Fruit fly (Drosophila melanogaster) whole organism, embryonic: ENCODE data around the gene Ripalpha.

Experiments
- Abd-B ChIP-seq: fragments of 200-800 bp; sonication (Bioruptor generic); optimal IDR thresholded peaks from 2 replicates; lab custom pipeline; 2018; ENCODE audit warnings: missing biosample characterization, mild to moderate bottlenecking, missing genetic modification characterization, moderate library complexity
- CG10431 ChIP-seq: fragments of 200-800 bp; sonication (Bioruptor generic); optimal IDR thresholded peaks from 3 replicates; lab custom pipeline; 2018; ENCODE audit warnings: missing biosample characterization, mild to moderate bottlenecking, missing genetic modification characterization
- CG10565 ChIP-seq: fragments of 200-800 bp; sonication (Bioruptor generic); optimal IDR thresholded peaks from 3 replicates; lab custom pipeline; 2016; ENCODE audit warnings: missing biosample characterization, mild to moderate bottlenecking, missing genetic modification characterization
- CG12155 ChIP-seq: fragments of 200-800 bp; sonication (Bioruptor generic); optimal IDR thresholded peaks from 3 replicates; lab custom pipeline; 2016; ENCODE audit warnings: missing biosample characterization, missing genetic modification characterization
- CG12219 ChIP-seq: fragments of 200-800 bp; sonication (Bioruptor generic); optimal IDR thresholded peaks from 3 replicates; lab custom pipeline; 2018; ENCODE audit warnings: missing biosample characterization, mild to moderate bottlenecking, missing genetic modification characterization
- CG12391 ChIP-seq: fragments of 200-800 bp; sonication (Bioruptor generic); optimal IDR thresholded peaks from 3 replicates; lab custom pipeline; 2018; ENCODE audit warnings: missing biosample characterization, mild to moderate bottlenecking, missing genetic modification characterization, moderate library complexity
- CG13123 ChIP-seq: fragments of 200-800 bp; sonication (Bioruptor generic); optimal IDR thresholded peaks from 2 replicates; lab custom pipeline; 2016; ENCODE audit warnings: missing biosample characterization, missing genetic modification characterization
- CG14965 ChIP-seq: fragments of 200-800 bp; sonication (Bioruptor generic); optimal IDR thresholded peaks from 2 replicates; lab custom pipeline; 2016; ENCODE audit warnings: missing biosample characterization, missing genetic modification characterization, borderline replicate concordance
- CG15601 ChIP-seq: fragments of 200-800 bp; sonication (Bioruptor generic); optimal IDR thresholded peaks from 3 replicates; lab custom pipeline; 2019; ENCODE audit warnings: missing biosample characterization, mild to moderate bottlenecking, missing genetic modification characterization, moderate library complexity
- CG17328 ChIP-seq: fragments of 200-800 bp; sonication (Bioruptor generic); IDR thresholded peaks from 2 replicates; pipeline ENCODE4 v1.3.6; 2022; ENCODE audit warnings: missing biosample characterization, missing genetic modification characterization
- CG18262 ChIP-seq: fragments of 200-800 bp; optimal IDR thresholded peaks from 3 replicates; lab custom pipeline; 2019; ENCODE audit warnings: missing biosample characterization, mild to moderate bottlenecking, missing genetic modification characterization, moderate library complexity
- CG1832 ChIP-seq: fragments of 200-800 bp; sonication (Bioruptor generic); optimal IDR thresholded peaks from 2 replicates; lab custom pipeline; 2017; ENCODE audit warnings: missing biosample characterization, mild to moderate bottlenecking, missing genetic modification characterization, inconsistent platforms
- CG18764 ChIP-seq: fragments of 200-800 bp; sonication (Bioruptor generic); optimal IDR thresholded peaks from 3 replicates; lab custom pipeline; 2016; ENCODE audit warnings: missing biosample characterization, missing genetic modification characterization
- CG2199 ChIP-seq: fragments of 200-800 bp; sonication (Bioruptor generic); IDR thresholded peaks from 3 replicates; pipeline ENCODE4 v1.3.6; 2022; ENCODE audit warnings: missing biosample characterization, missing genetic modification characterization
- CG30431 ChIP-seq: fragments of 200-800 bp; sonication (Bioruptor generic); optimal IDR thresholded peaks from 2 replicates; lab custom pipeline; 2017; ENCODE audit warnings: missing biosample characterization, missing genetic modification characterization
- CG33557 ChIP-seq: fragments of 200-800 bp; sonication (Bioruptor generic); optimal IDR thresholded peaks from 2 replicates; lab custom pipeline; 2019; ENCODE audit warnings: missing biosample characterization, mild to moderate bottlenecking, missing genetic modification characterization, moderate library complexity
- CG3726 ChIP-seq: fragments of 200-800 bp; sonication (Bioruptor generic); IDR thresholded peaks from 3 replicates; pipeline ENCODE4, ENCODE4 v1.3.6; 2022; ENCODE audit warnings: missing biosample characterization, missing genetic modification characterization
- CG4328 ChIP-seq: fragments of 200-800 bp; sonication (Bioruptor generic); optimal IDR thresholded peaks from 3 replicates; lab custom pipeline; 2017; ENCODE audit warnings: missing biosample characterization, missing genetic modification reagents, missing genetic modification characterization
- CG5245 ChIP-seq: fragments of 200-800 bp; sonication (Bioruptor generic); optimal IDR thresholded peaks from 3 replicates; lab custom pipeline; 2016; ENCODE audit warnings: missing biosample characterization, missing genetic modification characterization
- CG5953 ChIP-seq: fragments of 200-800 bp; sonication (Bioruptor generic); IDR thresholded peaks from 2 replicates; pipeline ENCODE4 v1.3.6; 2022; ENCODE audit warnings: missing biosample characterization, missing genetic modification characterization
- CG6272 ChIP-seq: fragments of 200-800 bp; sonication (Bioruptor generic); IDR thresholded peaks from 2 replicates; pipeline ENCODE4 v1.3.6; 2022; ENCODE audit warnings: missing biosample characterization, missing genetic modification characterization
- CG8765 ChIP-seq: fragments of 200-800 bp; sonication (Bioruptor generic); IDR thresholded peaks from 2 replicates; pipeline ENCODE4 v1.3.6; 2022; ENCODE audit warnings: missing biosample characterization, missing genetic modification characterization
- CG9609 ChIP-seq: fragments of 200-800 bp; sonication (Bioruptor generic); optimal IDR thresholded peaks from 3 replicates; lab custom pipeline; 2016; ENCODE audit warnings: missing biosample characterization, missing genetic modification characterization
- CTCF ChIP-seq: fragments of 200-800 bp; sonication (Bioruptor generic); optimal IDR thresholded peaks from 2 replicates; lab custom pipeline; 2017; ENCODE audit warnings: missing biosample characterization, mild to moderate bottlenecking, missing genetic modification characterization, moderate library complexity
- Chrac-16 ChIP-seq: fragments of 200-800 bp; sonication (Bioruptor generic); optimal IDR thresholded peaks from 3 replicates; lab custom pipeline; 2016; ENCODE audit warnings: missing biosample characterization, missing genetic modification characterization
- Dek ChIP-seq: fragments of 200-800 bp; sonication (Bioruptor generic); optimal IDR thresholded peaks from 3 replicates; lab custom pipeline; 2019; ENCODE audit warnings: missing biosample characterization, mild to moderate bottlenecking, missing genetic modification characterization, moderate library complexity
- E2f1 ChIP-seq: fragments of 200-800 bp; sonication (Bioruptor generic); IDR thresholded peaks from 2 replicates; pipeline ENCODE4 v1.3.6; 2022; ENCODE audit warnings: missing biosample characterization, missing genetic modification characterization
- Fer2 ChIP-seq: fragments of 200-800 bp; sonication (Bioruptor generic); optimal IDR thresholded peaks from 2 replicates; lab custom pipeline; 2018; ENCODE audit warnings: missing biosample characterization, mild to moderate bottlenecking, missing genetic modification characterization, moderate library complexity
- Gsc ChIP-seq: fragments of 200-800 bp; sonication (Bioruptor generic); IDR thresholded peaks from 2 replicates; pipeline ENCODE4 v1.3.6; 2022; ENCODE audit warnings: missing biosample characterization, missing genetic modification characterization
- Hey ChIP-seq: fragments of 200-800 bp; sonication (Bioruptor generic); optimal IDR thresholded peaks from 3 replicates; lab custom pipeline; 2018; ENCODE audit warnings: missing biosample characterization, mild to moderate bottlenecking, missing genetic modification characterization
- Meics ChIP-seq: fragments of 200-800 bp; sonication (Bioruptor generic); optimal IDR thresholded peaks from 2 replicates; lab custom pipeline; 2017; ENCODE audit warnings: missing biosample characterization, mild to moderate bottlenecking, missing genetic modification characterization
- NK7.1 ChIP-seq: fragments of 200-800 bp; sonication (Bioruptor generic); optimal IDR thresholded peaks from 3 replicates; lab custom pipeline; 2016; ENCODE audit warnings: missing biosample characterization, missing genetic modification characterization
- Optix ChIP-seq: fragments of 200-800 bp; sonication (Bioruptor generic); IDR thresholded peaks from 3 replicates; pipeline ENCODE4 v1.3.6; 2022; ENCODE audit warnings: missing biosample characterization, missing genetic modification characterization
- PHDP ChIP-seq: fragments of 200-800 bp; sonication (Bioruptor generic); optimal IDR thresholded peaks from 3 replicates; lab custom pipeline; 2018; ENCODE audit warnings: missing biosample characterization, mild to moderate bottlenecking, missing genetic modification characterization, moderate library complexity
- Sox100B ChIP-seq: fragments of 200-800 bp; sonication (Bioruptor generic); optimal IDR thresholded peaks from 3 replicates; lab custom pipeline; 2018; ENCODE audit warnings: missing biosample characterization, mild to moderate bottlenecking, missing genetic modification characterization
- Tbp ChIP-seq: fragments of >200 bp; optimal IDR thresholded peaks from 2 replicates; lab custom pipeline; 2018; ENCODE audit warnings: missing biosample characterization, missing genetic modification characterization
- bsh ChIP-seq, 2 experiments: fragments of 200-800 bp; sonication (Bioruptor generic); optimal IDR thresholded peaks; 2 replicates each; lab custom pipeline; 2017 to 2018; ENCODE audit warnings: mild to moderate bottlenecking in 2 of 2, missing biosample characterization in 2 of 2, missing genetic modification characterization in 2 of 2, moderate library complexity in 1 of 2
- btn ChIP-seq: fragments of 200-800 bp; sonication (Bioruptor generic); optimal IDR thresholded peaks from 2 replicates; lab custom pipeline; 2016; ENCODE audit warnings: missing biosample characterization, missing genetic modification characterization
- chm ChIP-seq: fragments of 200-800 bp; sonication (Bioruptor generic); IDR thresholded peaks from 2 replicates; pipeline ENCODE4 v1.3.6; 2022; ENCODE audit warnings: missing biosample characterization, missing genetic modification characterization
- corto ChIP-seq: fragments of 200-800 bp; sonication (Bioruptor generic); optimal IDR thresholded peaks from 2 replicates; lab custom pipeline; 2016; ENCODE audit warnings: missing biosample characterization, mild to moderate bottlenecking, missing genetic modification characterization, moderate library complexity
- cwo ChIP-seq: fragments of 200-800 bp; sonication (Bioruptor generic); optimal IDR thresholded peaks from 3 replicates; lab custom pipeline; 2017; ENCODE audit warnings: missing biosample characterization, missing genetic modification characterization, mild to moderate bottlenecking, moderate library complexity, missing genetic modification reagents
- dysf ChIP-seq: fragments of 200-800 bp; sonication (Bioruptor generic); IDR thresholded peaks from 3 replicates; pipeline ENCODE4 v1.3.6; 2022; ENCODE audit warnings: missing biosample characterization, missing genetic modification characterization
- ham ChIP-seq: fragments of 200-800 bp; sonication (Bioruptor generic); IDR thresholded peaks from 2 replicates; pipeline ENCODE4 v1.3.6; 2022; ENCODE audit warnings: missing biosample characterization, missing genetic modification characterization
- inv ChIP-seq: fragments of 200-800 bp; sonication (Bioruptor generic); IDR thresholded peaks from 2 replicates; pipeline ENCODE4 v1.3.6; 2022; ENCODE audit warnings: missing biosample characterization, missing genetic modification characterization; ENCODE audit not compliant: partially characterized antibody
- odd ChIP-seq: fragments of 200-800 bp; sonication (Bioruptor generic); optimal IDR thresholded peaks from 2 replicates; lab custom pipeline; 2017; ENCODE audit warnings: missing biosample characterization, mild to moderate bottlenecking, missing genetic modification characterization
- pho ChIP-seq: fragments of 200-800 bp; sonication (Bioruptor generic); optimal IDR thresholded peaks from 2 replicates; lab custom pipeline; 2016; ENCODE audit warnings: missing biosample characterization, missing genetic modification characterization
- pita ChIP-seq: fragments of 200-800 bp; sonication (Bioruptor generic); optimal IDR thresholded peaks from 2 replicates; lab custom pipeline; 2017; ENCODE audit warnings: missing biosample characterization, mild to moderate bottlenecking, missing genetic modification characterization
- psq ChIP-seq: fragments of 200-800 bp; sonication (Bioruptor generic); optimal IDR thresholded peaks from 2 replicates; lab custom pipeline; 2017; ENCODE audit warnings: missing biosample characterization, missing genetic modification characterization
- pzg ChIP-seq: fragments of 200-800 bp; sonication (Bioruptor generic); optimal IDR thresholded peaks from 3 replicates; lab custom pipeline; 2018; ENCODE audit warnings: missing biosample characterization, mild to moderate bottlenecking, missing genetic modification characterization, moderate library complexity
- sens ChIP-seq: fragments of 200-800 bp; sonication (Bioruptor generic); peaks from one replicate; lab custom pipeline; 2016; ENCODE audit warnings: missing biosample characterization, missing genetic modification characterization
- sens-2 ChIP-seq: fragments of 200-800 bp; sonication (Bioruptor generic); IDR thresholded peaks from 2 replicates; pipeline ENCODE4 v1.3.6; 2022; ENCODE audit warnings: missing biosample characterization, missing genetic modification characterization
- sima ChIP-seq: fragments of 200-800 bp; sonication (Bioruptor generic); optimal IDR thresholded peaks from 2 replicates; lab custom pipeline; 2016; ENCODE audit warnings: missing biosample characterization, missing genetic modification characterization
- zfh2 ChIP-seq: fragments of 200-800 bp; sonication (Bioruptor generic); optimal IDR thresholded peaks from 2 replicates; lab custom pipeline; 2016; ENCODE audit warnings: missing biosample characterization, missing genetic modification characterization

The Ripalpha gene

dm6 chr2L:10231092-10231494, 30.3 kb upstream of the Ripalpha start (continued):
- TF ChIP-seq CG10431 (GFP tag; lab: Kevin White, UChicago) (no peak), CG14965 (GFP tag; lab: Kevin White, UChicago) (no peak), PHDP (tag; lab: Kevin White, UChicago) (peak; percentile 47), CG5953 (GFP tag; lab: Robert Waterston, UW) (no peak), CG12155 (GFP tag; lab: Kevin White, UChicago) (no peak), CG10565 (GFP tag; lab: Kevin White, UChicago) (no peak), CG3726 (no peak), CTCF (GFP tag; lab: Kevin White, UChicago) (no peak), inv (no peak), ham (GFP tag; lab: Robert Waterston, UW) (no peak), sens-2 (GFP tag; lab: Robert Waterston, UW) (no peak), CG6272 (GFP tag; lab: Robert Waterston, UW) (no peak), odd (no peak), Optix (no peak), Chrac-16 (GFP tag; lab: Kevin White, UChicago) (no peak), btn (GFP tag; lab: Kevin White, UChicago) (no peak), chm (no peak), Gsc (GFP tag; lab: Robert Waterston, UW) (no peak), NK7.1 (no peak), CG9609 (no peak), CG2199 (GFP tag; lab: Robert Waterston, UW) (no peak), CG15601 (tag; lab: Kevin White, UChicago) (no peak), Hey (tag; lab: Kevin White, UChicago) (no peak), CG13123 (no peak), Fer2 (no peak), Dek (tag; lab: Kevin White, UChicago) (no peak), Tbp (GFP tag; lab: Kevin White, UChicago) (no peak), CG18764 (no peak), CG12391 (tag; lab: Kevin White, UChicago) (no peak), CG4328 (GFP tag; lab: Kevin White, UChicago) (peak; percentile 26), cwo (GFP tag; lab: Kevin White, UChicago) (no peak), pzg (GFP tag; lab: Kevin White, UChicago) (no peak), CG8765 (GFP tag; lab: Robert Waterston, UW) (no peak), CG17328 (GFP tag; lab: Robert Waterston, UW) (no peak; the same call in 1 of the 2 replicates), CG30431 (GFP tag; lab: Kevin White, UChicago) (no peak), CG33557 (GFP tag; lab: Kevin White, UChicago) (no peak), pita (no peak), sima (GFP tag; lab: Kevin White, UChicago) (no peak), CG5245 (GFP tag; lab: Kevin White, UChicago) (peak; percentile 5), dysf (GFP tag; lab: Robert Waterston, UW) (no peak; the same call in 2 of the 3 replicates), sens (GFP tag; lab: Kevin White, UChicago) (peak; percentile 82), pho (GFP tag; lab: Kevin White, UChicago) (no peak), Sox100B (GFP tag; lab: Kevin White, UChicago) (no peak), CG1832 (no peak), Meics (GFP tag; lab: Kevin White, UChicago) (peak; percentile 44), corto (GFP tag; lab: Kevin White, UChicago) (no peak), zfh2 (GFP tag; lab: Kevin White, UChicago) (no peak), E2f1 (GFP tag; lab: Robert Waterston, UW) (no peak), CG12219 (no peak), CG18262 (tag; lab: Kevin White, UChicago) (peak; percentile 11), Abd-B (GFP tag; lab: Kevin White, UChicago) (no peak), psq (GFP tag; lab: Kevin White, UChicago) (no peak), bsh (GFP tag; optimal IDR thresholded peaks at IDR 0.05; lab: Kevin White, UChicago) (peak in 1 of 2 experiments; percentile 23)
